Worm (Caenorhabditis elegans): ENCODE measurements around the gene nmt-1.
"Not testable (repeated sequence)": the region's sequence is repeated elsewhere in the genome, so short reads cannot be mapped to it uniquely, and the experiment has no call there.

DNA sequence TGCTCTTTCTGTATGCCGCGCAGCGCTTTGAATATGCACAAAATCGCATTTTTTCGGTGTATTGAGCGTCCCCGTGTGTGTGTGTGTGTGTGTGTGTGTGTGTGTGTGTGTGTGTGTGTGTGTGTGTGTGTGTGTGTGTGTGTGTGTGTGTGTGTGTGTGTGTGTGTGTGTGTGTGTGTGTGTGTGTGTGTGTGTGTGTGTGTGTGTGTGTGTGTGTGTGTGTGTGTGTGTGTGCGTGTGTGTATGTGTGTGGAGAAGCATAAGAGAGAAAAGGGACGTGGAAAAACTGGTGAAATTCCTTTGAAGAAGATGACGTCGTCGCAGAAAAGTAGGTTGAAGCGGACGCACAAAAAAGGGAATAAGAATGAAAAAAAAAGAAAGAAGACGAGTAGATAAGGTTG lies 17.3 kb upstream of the nmt-1 start:
- not testable (repeated sequence) for TF ChIP-seq ztf-29 (GFP tag; IDR thresholded peaks at IDR 0.05); klf-2 (GFP tag; conservative IDR thresholded peaks at IDR 0.05)

All from whole organism, midembryonic.